Fruit fly (Drosophila melanogaster) whole organism, adult: ENCODE data around the gene Tspo.

ENCODE experiments used
- CG11617 ChIP-seq: fragments of 200-800 bp; sonication (Bioruptor generic); optimal IDR thresholded peaks from 2 replicates; lab custom pipeline; 2017; ENCODE audit warnings: mild to moderate bottlenecking, missing biosample characterization, missing genetic modification reagents, missing genetic modification characterization
- CG12768 ChIP-seq: fragments of 200-800 bp; sonication (Bioruptor generic); optimal IDR thresholded peaks from 2 replicates; lab custom pipeline; 2017; ENCODE audit warnings: missing biosample characterization, missing genetic modification characterization, mild to moderate bottlenecking, moderate library complexity, missing genetic modification reagents
- CG14711 ChIP-seq: fragments of 200-800 bp; sonication (Bioruptor generic); optimal IDR thresholded peaks from 2 replicates; lab custom pipeline; 2018; ENCODE audit warnings: missing biosample characterization, mild to moderate bottlenecking, missing genetic modification characterization, moderate library complexity
- CG1620 ChIP-seq: fragments of 200-800 bp; sonication (Bioruptor generic); optimal IDR thresholded peaks from 2 replicates; lab custom pipeline; 2016; ENCODE audit warnings: missing biosample characterization, missing genetic modification characterization
- CG33017 ChIP-seq: fragments of 200-800 bp; sonication (Bioruptor generic); optimal IDR thresholded peaks from 2 replicates; lab custom pipeline; 2018; ENCODE audit warnings: missing biosample characterization, mild to moderate bottlenecking, missing genetic modification characterization, moderate library complexity
- CG5204 ChIP-seq: fragments of 200-800 bp; sonication (Bioruptor generic); optimal IDR thresholded peaks from 2 replicates; lab custom pipeline; 2016; ENCODE audit warnings: missing biosample characterization, missing genetic modification characterization
- CG7045 ChIP-seq: fragments of 200-800 bp; sonication (Bioruptor generic); optimal IDR thresholded peaks from 2 replicates; lab custom pipeline; 2017; ENCODE audit warnings: missing biosample characterization, mild to moderate bottlenecking, missing genetic modification characterization
- CG7101 ChIP-seq: fragments of 200-800 bp; sonication (Bioruptor generic); optimal IDR thresholded peaks from 2 replicates; lab custom pipeline; 2018; ENCODE audit warnings: missing biosample characterization, mild to moderate bottlenecking, missing genetic modification characterization, moderate library complexity
- Clk ChIP-seq: fragments of 200-800 bp; sonication (Bioruptor generic); optimal IDR thresholded peaks from 2 replicates; lab custom pipeline; 2017; ENCODE audit warnings: missing biosample characterization, missing genetic modification characterization
- Crg-1 ChIP-seq: fragments of 200-800 bp; sonication (Bioruptor generic); optimal IDR thresholded peaks from 2 replicates; lab custom pipeline; 2016; ENCODE audit warnings: missing biosample characterization, missing genetic modification characterization
- Hr96 ChIP-seq: fragments of 200-800 bp; sonication (Bioruptor generic); optimal IDR thresholded peaks from 2 replicates; lab custom pipeline; 2016; ENCODE audit warnings: missing biosample characterization, missing genetic modification characterization
- Mnt ChIP-seq: fragments of 200-800 bp; sonication (Bioruptor generic); optimal IDR thresholded peaks from 2 replicates; lab custom pipeline; 2016; ENCODE audit warnings: missing biosample characterization, mild to moderate bottlenecking, missing genetic modification characterization
- bab1 ChIP-seq: fragments of 200-800 bp; sonication (Bioruptor generic); optimal IDR thresholded peaks from 3 replicates; lab custom pipeline; 2019; ENCODE audit warnings: missing biosample characterization, mild to moderate bottlenecking, missing genetic modification characterization, moderate library complexity
- cic ChIP-seq: fragments of 200-800 bp; sonication (Bioruptor generic); optimal IDR thresholded peaks from 2 replicates; lab custom pipeline; 2017; ENCODE audit warnings: missing biosample characterization, mild to moderate bottlenecking, missing genetic modification characterization, moderate library complexity
- cnc ChIP-seq, 2 experiments: fragments of >200 bp; optimal IDR thresholded peaks; 2 replicates each; lab custom pipeline; 2017
- kay ChIP-seq: fragments of 200-800 bp; sonication (Bioruptor generic); peaks from one replicate; lab custom pipeline; 2016; ENCODE audit warnings: missing biosample characterization, missing genetic modification characterization, borderline replicate concordance
- ovo ChIP-seq: fragments of 200-800 bp; sonication (Bioruptor generic); optimal IDR thresholded peaks from 2 replicates; lab custom pipeline; 2016; ENCODE audit warnings: missing biosample characterization, missing genetic modification characterization
- pad ChIP-seq: fragments of 200-800 bp; sonication (Bioruptor generic); optimal IDR thresholded peaks from 3 replicates; lab custom pipeline; 2017; ENCODE audit warnings: missing biosample characterization, missing genetic modification characterization, mild to moderate bottlenecking, moderate library complexity, missing genetic modification reagents
- tj ChIP-seq: fragments of 200-800 bp; sonication (Bioruptor generic); optimal IDR thresholded peaks from 3 replicates; lab custom pipeline; 2017; ENCODE audit warnings: missing biosample characterization, mild to moderate bottlenecking, missing genetic modification characterization, moderate library complexity
- toe ChIP-seq: fragments of 200-800 bp; sonication (Bioruptor generic); optimal IDR thresholded peaks from 2 replicates; lab custom pipeline; 2016; ENCODE audit warnings: missing biosample characterization, missing genetic modification characterization

The Tspo gene

dm6 chr2L:543799-544198 lies 15.6 kb upstream of the Tspo start:
- TF ChIP-seq cnc (optimal IDR thresholded peaks at IDR 0.05; lab: Kevin White, UChicago) (no peak), CG14711 (no peak), Clk (GFP tag; lab: Kevin White, UChicago) (no peak), CG12768 (GFP tag; lab: Kevin White, UChicago) (no peak), CG33017 (tag; lab: Kevin White, UChicago) (no peak), ovo (GFP tag; lab: Kevin White, UChicago) (no peak), Crg-1 (no peak), CG1620 (GFP tag; lab: Kevin White, UChicago) (no peak), Hr96 (no peak)

DNA sequence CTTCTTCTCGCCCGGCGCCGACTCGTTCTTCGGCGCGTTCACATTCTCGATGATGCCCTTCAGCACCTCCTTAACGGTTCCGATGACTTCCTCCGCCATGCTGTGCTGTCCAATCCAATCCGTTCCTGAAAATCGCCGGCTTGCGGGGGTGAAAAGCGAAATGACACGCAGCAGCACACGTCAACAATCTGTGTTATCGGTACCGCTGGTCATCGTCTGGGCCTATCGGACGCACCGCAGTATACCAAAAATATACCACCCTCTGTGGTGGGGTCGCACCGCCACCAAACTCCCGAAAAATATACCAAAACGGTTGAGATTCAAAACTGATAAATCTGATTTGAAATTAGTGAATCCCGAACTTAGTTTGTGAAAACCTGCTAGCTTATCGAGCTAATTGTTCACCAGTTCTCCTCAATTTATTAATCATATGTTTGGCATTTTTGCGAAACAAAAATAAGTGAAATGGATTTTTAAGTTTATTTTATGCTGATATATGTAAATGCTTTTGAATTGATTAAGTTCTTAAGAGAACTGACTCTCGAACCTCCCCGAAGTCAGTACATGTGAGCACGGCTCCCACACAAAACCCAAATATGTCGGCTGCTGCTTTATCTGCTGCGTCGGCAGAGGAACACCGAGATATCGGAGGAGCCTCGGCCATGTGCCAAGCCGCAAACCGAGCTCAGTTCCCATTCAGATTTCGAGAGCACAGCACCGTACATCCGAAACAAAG lies 14.8 kb upstream of the Tspo start, which contains the start of the genes Spp and nAChRbeta3:
TSS of gene Spp (minus strand) at position 210 of the 736 bp plus-strand sequence.
TSS of gene nAChRbeta3 (plus strand) at position 686 of the 736 bp plus-strand sequence.
- TF ChIP-seq tj, result no peak
- TF ChIP-seq Mnt (GFP tag; lab: Kevin White, UChicago), result peak; percentile 34

dm6 chr2L:547978-548377 lies 11.4 kb upstream of the Tspo start:
- TF ChIP-seq CG33017 (tag; lab: Kevin White, UChicago) (no peak), CG12768 (GFP tag; lab: Kevin White, UChicago) (no peak), Mnt (GFP tag; lab: Kevin White, UChicago) (no peak), pad (GFP tag; lab: Kevin White, UChicago) (no peak), tj (no peak), ovo (GFP tag; lab: Kevin White, UChicago) (no peak)

DNA sequence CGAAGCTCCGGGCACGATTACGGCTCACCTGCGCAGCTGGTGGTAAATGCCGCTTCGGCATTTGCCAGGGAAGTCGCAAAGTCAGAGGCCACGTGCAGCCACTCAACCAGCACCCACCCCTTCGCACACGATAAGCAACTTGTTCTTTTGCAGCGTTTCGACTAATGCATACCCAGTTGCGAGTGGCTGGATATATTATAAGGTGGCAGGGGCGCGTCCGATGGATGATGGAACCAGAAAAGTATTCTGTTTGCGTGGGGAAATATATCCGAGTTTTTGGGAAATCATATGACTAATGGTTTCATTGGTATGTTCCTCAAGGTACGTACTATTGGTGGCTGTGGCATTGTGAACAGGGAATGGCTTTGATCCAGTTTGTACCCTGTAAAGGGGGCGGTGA lies 9.8 kb upstream of the Tspo start:
- TF ChIP-seq Mnt (GFP tag; lab: Kevin White, UChicago) (no peak), CG1620 (GFP tag; lab: Kevin White, UChicago) (no peak), CG5204 (no peak), pad (GFP tag; lab: Kevin White, UChicago) (no peak), CG7101 (tag; lab: Kevin White, UChicago) (no peak), bab1 (no peak), CG7045 (GFP tag; lab: Kevin White, UChicago) (no peak), kay (GFP tag; lab: Kevin White, UChicago) (no peak), CG11617 (GFP tag; lab: Kevin White, UChicago) (no peak), Crg-1 (no peak), CG33017 (tag; lab: Kevin White, UChicago) (no peak)

DNA sequence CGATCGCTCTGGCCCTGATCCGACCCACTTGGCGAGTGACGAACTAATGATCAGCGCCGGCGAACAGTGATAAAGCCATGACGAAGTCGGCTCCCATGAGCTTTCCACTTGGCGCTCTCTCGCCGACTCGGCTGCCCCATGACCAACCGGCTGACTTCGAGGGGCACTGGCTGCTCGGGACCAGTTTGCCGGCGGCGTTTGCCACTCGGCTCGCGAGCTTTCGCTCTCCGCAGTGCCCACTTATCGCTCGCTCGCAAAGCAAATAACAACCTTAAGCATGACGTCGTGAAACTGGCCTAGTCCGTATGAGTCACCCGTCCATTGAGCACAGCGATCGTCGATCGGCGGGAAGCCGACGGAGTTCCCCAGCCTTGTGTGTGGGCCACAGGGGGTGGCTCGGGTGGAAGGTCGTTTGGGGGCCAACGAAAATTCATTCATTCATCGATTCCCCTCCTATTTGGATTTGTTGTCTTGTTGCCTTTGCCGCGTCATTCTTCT lies 6.9 kb upstream of the Tspo start, which contains the start of gene Ets21C:
TSS of gene Ets21C (minus strand) at position 492 of the 498 bp plus-strand sequence.
- TF ChIP-seq CG14711, result no peak
- no peak for TF ChIP-seq CG1620 (GFP tag; lab: Kevin White, UChicago)
- no peak for TF ChIP-seq Clk (GFP tag; lab: Kevin White, UChicago)
- TF ChIP-seq ovo (GFP tag; lab: Kevin White, UChicago), result no peak
- peak; percentile 19 for TF ChIP-seq tj
- no peak for TF ChIP-seq Crg-1
- no peak for TF ChIP-seq CG5204
- TF ChIP-seq kay (GFP tag; lab: Kevin White, UChicago), result peak; percentile 98
- peak; percentile 5 for TF ChIP-seq CG7045 (GFP tag; lab: Kevin White, UChicago)
- TF ChIP-seq cic (GFP tag; lab: Kevin White, UChicago), result peak; percentile 96
- TF ChIP-seq Mnt (GFP tag; lab: Kevin White, UChicago), result peak; percentile 55
- peak; percentile 72 for TF ChIP-seq CG12768 (GFP tag; lab: Kevin White, UChicago)
- no peak for TF ChIP-seq Hr96
- TF ChIP-seq bab1, result no peak
- no peak for TF ChIP-seq cnc (optimal IDR thresholded peaks at IDR 0.05; lab: Kevin White, UChicago)
- TF ChIP-seq CG7101 (tag; lab: Kevin White, UChicago), result peak; percentile 24
- peak; percentile 56 for TF ChIP-seq CG11617 (GFP tag; lab: Kevin White, UChicago)
- peak; percentile 12 for TF ChIP-seq CG33017 (tag; lab: Kevin White, UChicago)
- peak; percentile 89 for TF ChIP-seq pad (GFP tag; lab: Kevin White, UChicago)
- TF ChIP-seq toe (GFP tag; lab: Kevin White, UChicago), result no peak

dm6 chr2L:559770-560567 lies 557 bp downstream of the Tspo start, which contains the start of gene rempA:
Gene rempA (minus strand): TSS chr2L:560310.
- TF ChIP-seq Hr96, result no peak
- no peak for TF ChIP-seq CG7045 (GFP tag; lab: Kevin White, UChicago)
- no peak for TF ChIP-seq pad (GFP tag; lab: Kevin White, UChicago)
- no peak for TF ChIP-seq Mnt (GFP tag; lab: Kevin White, UChicago)
- TF ChIP-seq Clk (GFP tag; lab: Kevin White, UChicago), result no peak
- TF ChIP-seq toe (GFP tag; lab: Kevin White, UChicago), result no peak
- no peak for TF ChIP-seq CG33017 (tag; lab: Kevin White, UChicago)
- no peak for TF ChIP-seq bab1
- no peak for TF ChIP-seq CG14711
- no peak for TF ChIP-seq CG1620 (GFP tag; lab: Kevin White, UChicago)
- no peak for TF ChIP-seq Crg-1
- TF ChIP-seq CG12768 (GFP tag; lab: Kevin White, UChicago), result no peak
- no peak for TF ChIP-seq CG5204
- TF ChIP-seq kay (GFP tag; lab: Kevin White, UChicago), result no peak
